Fruit fly (Drosophila melanogaster) whole organism, embryonic: ENCODE measurements around the gene Mtp.

ENCODE experiments used
- Aef1 ChIP-seq: fragments of 200-800 bp; sonication (Bioruptor generic); IDR thresholded peaks from 3 replicates; pipeline ENCODE4 v1.3.6; 2022; ENCODE audit warnings: missing biosample characterization, missing genetic modification characterization
- Awh ChIP-seq: fragments of 200-800 bp; sonication (Bioruptor generic); IDR thresholded peaks from 2 replicates; pipeline ENCODE4, ENCODE4 v1.3.6; 2022; ENCODE audit warnings: missing biosample characterization, missing genetic modification characterization
- BEAF-32 ChIP-seq: fragments of 200-800 bp; sonication (Bioruptor generic); optimal IDR thresholded peaks from 3 replicates; lab custom pipeline; 2017; ENCODE audit warnings: missing biosample characterization, missing genetic modification characterization, mild to moderate bottlenecking, moderate library complexity, missing genetic modification reagents
- CG10274 ChIP-seq: fragments of 200-800 bp; sonication (Bioruptor generic); optimal IDR thresholded peaks from 3 replicates; lab custom pipeline; 2017; ENCODE audit warnings: missing biosample characterization, mild to moderate bottlenecking, missing genetic modification characterization
- CG10431 ChIP-seq: fragments of 200-800 bp; sonication (Bioruptor generic); optimal IDR thresholded peaks from 3 replicates; lab custom pipeline; 2018; ENCODE audit warnings: missing biosample characterization, mild to moderate bottlenecking, missing genetic modification characterization
- CG11398 ChIP-seq: fragments of 200-800 bp; sonication (Bioruptor generic); optimal IDR thresholded peaks from 2 replicates; lab custom pipeline; 2016; ENCODE audit warnings: missing biosample characterization, missing genetic modification characterization
- CG11696 ChIP-seq: fragments of 200-800 bp; sonication (Bioruptor generic); IDR thresholded peaks from 2 replicates; pipeline ENCODE4 v1.3.6; 2022; ENCODE audit warnings: missing biosample characterization, missing genetic modification characterization
- CG12104 ChIP-seq: fragments of 200-800 bp; sonication (Bioruptor generic); optimal IDR thresholded peaks from 3 replicates; lab custom pipeline; 2016; ENCODE audit warnings: missing biosample characterization, missing genetic modification characterization
- CG12391 ChIP-seq: fragments of 200-800 bp; sonication (Bioruptor generic); optimal IDR thresholded peaks from 3 replicates; lab custom pipeline; 2018; ENCODE audit warnings: missing biosample characterization, mild to moderate bottlenecking, missing genetic modification characterization, moderate library complexity
- CG12659 ChIP-seq: fragments of 200-800 bp; sonication (Bioruptor generic); optimal IDR thresholded peaks from 3 replicates; lab custom pipeline; 2017; ENCODE audit warnings: mild to moderate bottlenecking, missing biosample characterization, missing genetic modification reagents, missing genetic modification characterization
- CG14050 ChIP-seq: fragments of 200-800 bp; sonication (Bioruptor generic); IDR thresholded peaks from 3 replicates; pipeline ENCODE4 v1.3.6; 2022; ENCODE audit warnings: missing biosample characterization, missing genetic modification characterization
- CG15073 ChIP-seq: fragments of 200-800 bp; sonication (Bioruptor generic); optimal IDR thresholded peaks from 2 replicates; lab custom pipeline; 2016; ENCODE audit warnings: missing biosample characterization, missing genetic modification characterization
- CG15601 ChIP-seq: fragments of 200-800 bp; sonication (Bioruptor generic); optimal IDR thresholded peaks from 3 replicates; lab custom pipeline; 2019; ENCODE audit warnings: missing biosample characterization, mild to moderate bottlenecking, missing genetic modification characterization, moderate library complexity
- CG17385 ChIP-seq: fragments of 200-800 bp; sonication (Bioruptor generic); optimal IDR thresholded peaks from 3 replicates; lab custom pipeline; 2018; ENCODE audit warnings: missing biosample characterization, mild to moderate bottlenecking, missing genetic modification characterization
- CG30403 ChIP-seq: fragments of 200-800 bp; sonication (Bioruptor generic); optimal IDR thresholded peaks from 3 replicates; lab custom pipeline; 2016; ENCODE audit warnings: missing biosample characterization, missing genetic modification characterization
- CG31441 ChIP-seq: fragments of 200-800 bp; sonication (Bioruptor generic); IDR thresholded peaks from 2 replicates; pipeline ENCODE4 v1.3.6; 2022; ENCODE audit warnings: missing biosample characterization, missing genetic modification characterization
- CG3281 ChIP-seq: fragments of 200-800 bp; sonication (Bioruptor generic); optimal IDR thresholded peaks from 3 replicates; lab custom pipeline; 2017; ENCODE audit warnings: missing biosample characterization, mild to moderate bottlenecking, missing genetic modification characterization
- CG33213 ChIP-seq: fragments of 200-800 bp; sonication (Bioruptor generic); optimal IDR thresholded peaks from 3 replicates; lab custom pipeline; 2016; ENCODE audit warnings: missing biosample characterization, missing genetic modification characterization
- CG3847 ChIP-seq: fragments of 200-800 bp; sonication (Bioruptor generic); IDR thresholded peaks from 2 replicates; pipeline ENCODE4 v1.3.6; 2022; ENCODE audit warnings: missing biosample characterization, missing genetic modification characterization
- CG42726 ChIP-seq: fragments of 200-800 bp; sonication (Bioruptor generic); IDR thresholded peaks from 2 replicates; pipeline ENCODE4 v1.3.6; 2022; ENCODE audit warnings: missing biosample characterization, missing genetic modification characterization; ENCODE audit not compliant: partially characterized antibody
- CG4820 ChIP-seq: fragments of 200-800 bp; sonication (Bioruptor generic); optimal IDR thresholded peaks from 3 replicates; lab custom pipeline; 2016; ENCODE audit warnings: missing biosample characterization, missing genetic modification characterization
- CG6683 ChIP-seq: fragments of 200-800 bp; sonication (Bioruptor generic); optimal IDR thresholded peaks from 2 replicates; lab custom pipeline; 2017; ENCODE audit warnings: missing biosample characterization, mild to moderate bottlenecking, missing genetic modification characterization, missing genetic modification reagents
- CG7556 ChIP-seq: fragments of 200-800 bp; sonication (Bioruptor generic); optimal IDR thresholded peaks from 2 replicates; lab custom pipeline; 2017; ENCODE audit warnings: missing biosample characterization, mild to moderate bottlenecking, missing genetic modification characterization
- D ChIP-seq, 2 experiments: fragments of 200-800 bp in 1 of 2; fragments of >200 bp in 1 of 2; sonication (Bioruptor generic) in 1 of 2; optimal IDR thresholded peaks; 2 replicates in 1 of 2; 3 replicates in 1 of 2; lab custom pipeline; 2017; ENCODE audit warnings: mild to moderate bottlenecking in 1 of 2, missing biosample characterization in 1 of 2, missing genetic modification characterization in 1 of 2, missing genetic modification reagents in 1 of 2
- Doc2 ChIP-seq: fragments of 200-800 bp; sonication (Bioruptor generic); IDR thresholded peaks from 2 replicates; pipeline ENCODE4 v1.3.6; 2022; ENCODE audit warnings: missing biosample characterization, missing genetic modification characterization
- Eip74EF ChIP-seq, 2 experiments: fragments of 200-800 bp in 1 of 2; fragments of >200 bp in 1 of 2; sonication (Bioruptor generic) in 1 of 2; optimal IDR thresholded peaks; 2 replicates each; lab custom pipeline; 2017 to 2019; ENCODE audit warnings: missing biosample characterization in 2 of 2, missing genetic modification characterization in 2 of 2, mild to moderate bottlenecking in 1 of 2, moderate library complexity in 1 of 2
- H15 ChIP-seq: fragments of 200-800 bp; sonication (Bioruptor generic); IDR thresholded peaks from 3 replicates; pipeline ENCODE4 v1.3.6; 2022; ENCODE audit warnings: missing biosample characterization, missing genetic modification characterization
- HLH54F ChIP-seq: fragments of 200-800 bp; sonication (Bioruptor generic); optimal IDR thresholded peaks from 3 replicates; lab custom pipeline; 2016; ENCODE audit warnings: missing biosample characterization, missing genetic modification characterization
- Hr39 ChIP-seq: fragments of >200 bp; optimal IDR thresholded peaks from 2 replicates; lab custom pipeline; 2017
- NFAT ChIP-seq: fragments of 200-800 bp; sonication (Bioruptor generic); IDR thresholded peaks from 2 replicates; pipeline ENCODE4 v1.3.6; 2022; ENCODE audit warnings: missing biosample characterization, missing genetic modification characterization
- Oli ChIP-seq: fragments of 200-800 bp; sonication (Bioruptor generic); optimal IDR thresholded peaks from 2 replicates; lab custom pipeline; 2018; ENCODE audit warnings: missing biosample characterization, mild to moderate bottlenecking, missing genetic modification characterization, moderate library complexity
- Ptx1 ChIP-seq: fragments of 200-800 bp; sonication (Bioruptor generic); IDR thresholded peaks from 2 replicates; pipeline ENCODE4 v1.3.6; 2022; ENCODE audit warnings: missing biosample characterization, missing genetic modification characterization
- Sox100B ChIP-seq: fragments of 200-800 bp; sonication (Bioruptor generic); optimal IDR thresholded peaks from 3 replicates; lab custom pipeline; 2018; ENCODE audit warnings: missing biosample characterization, mild to moderate bottlenecking, missing genetic modification characterization
- Sry-δ ChIP-seq: fragments of 200-800 bp; sonication (Bioruptor generic); optimal IDR thresholded peaks from 2 replicates; lab custom pipeline; 2016; ENCODE audit warnings: missing biosample characterization, missing genetic modification characterization
- Taf1 ChIP-seq: fragments of 200-800 bp; sonication (Bioruptor generic); IDR thresholded peaks from 2 replicates; pipeline ENCODE4 v1.3.6; 2022; ENCODE audit warnings: missing biosample characterization, missing genetic modification characterization
- Tbp ChIP-seq: fragments of >200 bp; optimal IDR thresholded peaks from 2 replicates; lab custom pipeline; 2018; ENCODE audit warnings: missing biosample characterization, missing genetic modification characterization
- dati ChIP-seq: fragments of 200-800 bp; sonication (Bioruptor generic); IDR thresholded peaks from 2 replicates; pipeline ENCODE4 v1.3.6; 2022; ENCODE audit warnings: missing biosample characterization, missing genetic modification characterization
- dmrt11E ChIP-seq: fragments of 200-800 bp; sonication (Bioruptor generic); optimal IDR thresholded peaks from 3 replicates; lab custom pipeline; 2018; ENCODE audit warnings: missing biosample characterization, mild to moderate bottlenecking, missing genetic modification characterization, moderate library complexity
- fd102C ChIP-seq: fragments of 200-800 bp; sonication (Bioruptor generic); optimal IDR thresholded peaks from 2 replicates; lab custom pipeline; 2018; ENCODE audit warnings: missing biosample characterization, mild to moderate bottlenecking, missing genetic modification characterization, moderate library complexity
- gcm2 ChIP-seq: fragments of 200-800 bp; sonication (Bioruptor generic); optimal IDR thresholded peaks from 2 replicates; lab custom pipeline; 2016; ENCODE audit warnings: missing biosample characterization, missing genetic modification characterization
- nerfin-1 ChIP-seq: fragments of 200-800 bp; sonication (Bioruptor generic); optimal IDR thresholded peaks from 3 replicates; lab custom pipeline; 2019; ENCODE audit warnings: missing biosample characterization, mild to moderate bottlenecking, missing genetic modification characterization, moderate library complexity
- oc ChIP-seq: fragments of 200-800 bp; sonication (Bioruptor generic); optimal IDR thresholded peaks from 2 replicates; lab custom pipeline; 2018; ENCODE audit warnings: missing biosample characterization, mild to moderate bottlenecking, missing genetic modification characterization, moderate library complexity
- p53 ChIP-seq: fragments of 200-800 bp; sonication (Bioruptor generic); optimal IDR thresholded peaks from 2 replicates; lab custom pipeline; 2016; ENCODE audit warnings: missing biosample characterization, missing genetic modification characterization
- pum ChIP-seq: fragments of 200-800 bp; sonication (Bioruptor generic); optimal IDR thresholded peaks from 2 replicates; lab custom pipeline; 2016; ENCODE audit warnings: missing biosample characterization, missing genetic modification characterization
- seq ChIP-seq: fragments of 200-800 bp; sonication (Bioruptor generic); IDR thresholded peaks from 2 replicates; pipeline ENCODE4 v1.3.6; 2022; ENCODE audit warnings: missing biosample characterization, missing genetic modification characterization
- sisA ChIP-seq: fragments of 200-800 bp; sonication (Bioruptor generic); IDR thresholded peaks from 2 replicates; pipeline ENCODE4 v1.3.6; 2022; ENCODE audit warnings: missing biosample characterization, missing genetic modification characterization
- tap ChIP-seq: fragments of 200-800 bp; optimal IDR thresholded peaks from 3 replicates; lab custom pipeline; 2019; ENCODE audit warnings: missing biosample characterization, mild to moderate bottlenecking, missing genetic modification characterization, moderate library complexity
- tgo ChIP-seq: fragments of 200-800 bp; sonication (Bioruptor generic); IDR thresholded peaks from 3 replicates; pipeline ENCODE4 v1.3.6; 2022; ENCODE audit warnings: missing biosample characterization, missing genetic modification characterization
- trem ChIP-seq: fragments of 200-800 bp; optimal IDR thresholded peaks from 3 replicates; lab custom pipeline; 2019; ENCODE audit warnings: missing biosample characterization, mild to moderate bottlenecking, missing genetic modification characterization, moderate library complexity
- vvl ChIP-seq: fragments of 200-800 bp; sonication (Bioruptor generic); IDR thresholded peaks from 2 replicates; pipeline ENCODE4 v1.3.6; 2022; ENCODE audit warnings: missing biosample characterization, missing genetic modification characterization
- yki ChIP-seq: fragments of >200 bp; optimal IDR thresholded peaks from 3 replicates; lab custom pipeline; 2018

Gene Mtp

DNA sequence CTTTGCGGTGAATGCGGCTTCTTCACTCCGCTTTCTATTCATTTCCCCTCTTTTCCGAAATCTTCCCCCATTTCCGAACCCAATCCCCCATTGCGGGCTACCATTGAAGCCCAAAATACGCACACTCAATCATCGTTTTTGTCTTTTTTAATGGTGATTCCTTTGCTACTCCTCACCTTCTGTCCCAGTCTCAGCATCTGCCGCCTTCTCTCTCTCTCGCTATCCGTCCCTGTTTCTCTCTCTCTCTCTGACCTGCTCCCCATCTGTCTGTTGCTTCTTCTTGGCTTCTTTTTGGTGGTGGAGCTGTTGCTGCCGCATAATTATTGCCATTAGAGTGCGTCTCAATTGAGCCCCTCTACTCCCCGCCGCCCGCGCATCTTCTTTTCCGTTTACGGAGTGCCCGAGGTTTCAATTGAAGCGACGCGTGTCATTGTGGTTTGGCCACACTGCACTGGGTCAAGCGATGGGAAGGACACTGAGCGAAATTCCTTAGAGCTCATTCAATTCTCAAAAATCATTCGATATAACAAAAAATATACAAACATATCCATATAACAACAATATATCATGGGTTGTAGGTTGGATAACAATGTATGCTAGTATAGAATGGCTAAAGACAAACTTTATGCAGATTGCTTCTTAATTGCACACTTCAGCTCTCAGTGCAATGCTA, 22.3 kb upstream of the Mtp start (continued):
- TF ChIP-seq CG7556 = peak; percentile 62
- TF ChIP-seq yki = no peak
- TF ChIP-seq CG10431 (GFP tag; lab: Kevin White, UChicago) = no peak
- 0 out of 2 replicates have a peak, but pooled peaks have one; percentile 39 for TF ChIP-seq vvl
- TF ChIP-seq CG33213 (GFP tag; lab: Kevin White, UChicago) = no peak
- TF ChIP-seq NFAT (GFP tag; lab: Robert Waterston, UW) = no peak
- TF ChIP-seq p53 (GFP tag; lab: Kevin White, UChicago) = no peak
- 0 out of 2 replicates have a peak, but pooled peaks have one; percentile 18 for TF ChIP-seq CG3847 (GFP tag; lab: Robert Waterston, UW)
- peak; percentile 49; the same call in 1 of the 2 replicates for TF ChIP-seq sisA
- TF ChIP-seq fd102C (GFP tag; lab: Kevin White, UChicago) = no peak
- peak; percentile 70 for TF ChIP-seq CG15601 (tag; lab: Kevin White, UChicago)
- TF ChIP-seq dati = no peak
- peak; percentile 21 for TF ChIP-seq pum (GFP tag; lab: Kevin White, UChicago)
- no peak for TF ChIP-seq CG11398 (GFP tag; lab: Kevin White, UChicago)
- no peak for TF ChIP-seq CG12104 (GFP tag; lab: Kevin White, UChicago)
- no peak for TF ChIP-seq CG6683 (GFP tag; lab: Kevin White, UChicago)
- TF ChIP-seq Eip74EF (GFP tag; optimal IDR thresholded peaks at IDR 0.05; lab: Kevin White, UChicago) = peak in 1 of 2 experiments; percentile 22
- no peak for TF ChIP-seq Doc2 (GFP tag; lab: Robert Waterston, UW)
- TF ChIP-seq CG14050 = no peak
- TF ChIP-seq Taf1 (GFP tag; lab: Robert Waterston, UW) = no peak
- TF ChIP-seq Hr39 (lab: Kevin White, UChicago) = no peak
- no peak for TF ChIP-seq CG3281 (GFP tag; lab: Kevin White, UChicago)
- TF ChIP-seq Aef1 = no peak
- TF ChIP-seq CG31441 (GFP tag; lab: Robert Waterston, UW) = peak; percentile 72
- TF ChIP-seq CG12659 (GFP tag; lab: Kevin White, UChicago) = peak; percentile 12
- TF ChIP-seq Sry-δ (GFP tag; lab: Kevin White, UChicago) = peak; percentile 1
- peak; percentile 25 for TF ChIP-seq nerfin-1 (tag; lab: Kevin White, UChicago)
- no peak for TF ChIP-seq CG42726
- TF ChIP-seq gcm2 = no peak
- no peak for TF ChIP-seq CG11696 (GFP tag; lab: Robert Waterston, UW)
- TF ChIP-seq CG15073 (GFP tag; lab: Kevin White, UChicago) = no peak
- TF ChIP-seq HLH54F (GFP tag; lab: Kevin White, UChicago) = no peak
- no peak for TF ChIP-seq seq (GFP tag; lab: Robert Waterston, UW)
- no peak for TF ChIP-seq Tbp (GFP tag; lab: Kevin White, UChicago)
- TF ChIP-seq BEAF-32 (GFP tag; lab: Kevin White, UChicago) = no peak
- peak; percentile 17 for TF ChIP-seq oc (tag; lab: Kevin White, UChicago)
- TF ChIP-seq, all 482 proteins: peak for 188

DNA sequence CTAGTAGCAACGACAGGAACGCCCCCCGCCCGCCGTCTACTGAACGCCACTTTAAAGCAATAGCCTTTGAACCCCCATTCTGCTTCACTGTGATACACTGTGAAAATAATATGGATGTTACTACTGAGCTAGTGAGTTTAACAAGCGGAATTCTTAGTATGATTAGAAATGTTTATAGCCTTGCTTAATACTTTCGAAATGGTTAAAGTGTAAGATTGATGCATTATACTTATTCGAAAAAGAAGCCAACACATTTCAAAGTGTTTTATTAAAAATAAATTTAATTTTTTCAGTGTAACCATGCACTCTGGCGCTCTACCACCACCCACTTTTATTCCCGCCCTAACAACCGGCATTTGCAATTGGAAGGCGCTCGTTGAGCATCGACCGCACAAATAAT, 21.7 kb upstream of the Mtp start:
- TF ChIP-seq CG12391 (peak; percentile 51), tgo (GFP tag; lab: Robert Waterston, UW) (0 out of 3 replicates have a peak, but pooled peaks have one; percentile 25), trem (tag; lab: Kevin White, UChicago) (peak; percentile 19), Ptx1 (GFP tag; lab: Robert Waterston, UW) (peak; percentile 51), CG10274 (GFP tag; lab: Kevin White, UChicago) (no peak), Sox100B (GFP tag; lab: Kevin White, UChicago) (peak; percentile 37), Oli (tag; lab: Kevin White, UChicago) (peak; percentile 37), H15 (GFP tag; lab: Robert Waterston, UW) (0 out of 3 replicates have a peak, but pooled peaks have one; percentile 34), Awh (GFP tag; lab: Robert Waterston, UW) (0 out of 2 replicates have a peak, but pooled peaks have one; percentile 12), CG4820 (GFP tag; lab: Kevin White, UChicago) (peak; percentile 17), tap (tag; lab: Kevin White, UChicago) (peak; percentile 7), CG30403 (GFP tag; lab: Kevin White, UChicago) (peak; percentile 34), D (optimal IDR thresholded peaks at IDR 0.05; lab: Kevin White, UChicago) (no peak), D (GFP tag; optimal IDR thresholded peaks at IDR 0.05; lab: Kevin White, UChicago) (peak; percentile 51), nerfin-1 (tag; lab: Kevin White, UChicago) (peak; percentile 32), CG11696 (GFP tag; lab: Robert Waterston, UW) (0 out of 2 replicates have a peak, but pooled peaks have one; percentile 20), CG17385 (peak; percentile 22), dmrt11E (tag; lab: Kevin White, UChicago) (peak; percentile 57)
